Fruit fly (Drosophila melanogaster) whole organism, larva: ENCODE measurements around the gene TM9SF2.

ENCODE experiments used
- noc ChIP-seq: fragments of 200-800 bp; sonication (Bioruptor generic); optimal IDR thresholded peaks from 3 replicates; lab custom pipeline; 2019; ENCODE audit warnings: missing biosample characterization, mild to moderate bottlenecking, missing genetic modification characterization, moderate library complexity

The TM9SF2 gene

dm6 chr2L:20704511-20705266, 29.4 kb downstream of the TM9SF2 start:
- TF ChIP-seq noc (tag; lab: Kevin White, UChicago) = no peak

DNA sequence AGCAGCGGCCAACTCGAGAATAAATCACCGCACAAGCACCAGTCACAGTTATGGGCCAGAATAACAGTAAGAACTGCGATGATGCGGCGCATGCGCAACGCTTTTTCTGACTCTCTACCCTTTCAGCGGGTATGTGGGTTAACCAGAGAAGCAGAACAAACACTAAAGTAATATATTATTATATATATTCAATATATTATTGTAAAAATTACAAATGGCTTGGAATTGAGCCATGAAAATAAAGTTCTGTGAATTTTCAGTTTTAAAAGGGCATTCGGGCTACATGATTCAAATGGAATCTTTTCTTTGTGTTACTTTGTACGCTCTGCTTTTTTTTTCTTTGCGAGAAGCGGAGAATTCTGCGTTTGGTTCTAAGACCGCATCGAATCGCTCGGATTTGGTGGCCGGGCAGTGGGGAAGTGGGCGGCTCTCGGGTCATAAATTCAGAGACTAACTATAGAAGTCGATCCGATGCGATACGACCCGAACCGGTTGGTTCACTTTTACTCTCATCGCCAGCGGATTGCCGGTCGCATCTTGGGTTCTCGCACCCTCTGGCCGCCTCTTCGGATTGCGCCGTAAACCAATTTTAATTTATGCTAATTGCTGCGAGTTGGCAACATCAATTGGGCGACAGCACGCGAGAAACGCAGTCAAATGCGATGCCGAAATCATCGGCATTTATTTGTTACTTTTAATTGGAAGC, 33.4 kb downstream of the TM9SF2 start:
- TF ChIP-seq noc (tag; lab: Kevin White, UChicago) = peak; percentile 51

DNA sequence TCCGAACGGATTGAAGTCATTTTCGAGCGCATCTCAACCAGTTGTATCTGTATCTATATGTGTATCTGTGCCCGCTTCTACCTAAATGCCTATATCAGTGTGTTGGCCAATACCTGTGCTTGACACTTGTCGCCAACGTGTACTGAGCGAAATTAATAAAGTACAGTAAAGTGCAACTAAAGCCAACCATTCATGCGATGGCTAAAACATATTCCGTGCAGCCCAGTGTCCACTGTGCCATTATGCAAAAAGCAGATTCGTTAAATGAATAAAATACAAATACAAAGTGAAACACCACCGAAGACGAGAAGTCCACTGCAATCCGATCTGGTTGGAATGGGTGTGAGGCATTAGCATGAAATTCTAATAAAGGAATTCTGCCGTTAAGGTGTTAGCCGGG, 39.0 kb downstream of the TM9SF2 start:
- TF ChIP-seq noc (tag; lab: Kevin White, UChicago) = no peak

- no peak for TF ChIP-seq noc (tag; lab: Kevin White, UChicago)
These were observed 44.1 kb downstream of the TM9SF2 start for dm6 chr2L:20690055-20690454.

DNA sequence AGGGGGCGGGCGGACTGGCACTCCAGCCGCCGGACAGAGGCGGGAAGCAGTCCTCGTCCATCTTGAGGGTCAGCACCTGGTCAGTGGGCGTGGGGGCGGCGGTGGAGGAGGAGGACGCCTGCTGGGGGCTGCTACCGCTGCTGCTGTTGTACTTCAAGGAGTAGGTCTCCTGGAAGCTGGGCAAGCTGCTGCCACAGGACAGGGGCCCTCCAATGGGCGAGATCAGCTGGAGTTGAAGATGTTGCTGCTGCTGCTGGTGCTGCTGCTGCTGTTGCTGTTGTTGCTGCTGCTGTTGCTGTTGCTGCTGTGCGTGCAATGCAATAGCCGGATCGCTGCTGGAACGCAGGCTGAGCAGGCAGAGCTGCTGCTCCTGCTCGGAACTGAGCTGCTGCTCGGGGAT, 45.4 kb downstream of the TM9SF2 start:
- TF ChIP-seq noc (tag; lab: Kevin White, UChicago) = no peak

DNA sequence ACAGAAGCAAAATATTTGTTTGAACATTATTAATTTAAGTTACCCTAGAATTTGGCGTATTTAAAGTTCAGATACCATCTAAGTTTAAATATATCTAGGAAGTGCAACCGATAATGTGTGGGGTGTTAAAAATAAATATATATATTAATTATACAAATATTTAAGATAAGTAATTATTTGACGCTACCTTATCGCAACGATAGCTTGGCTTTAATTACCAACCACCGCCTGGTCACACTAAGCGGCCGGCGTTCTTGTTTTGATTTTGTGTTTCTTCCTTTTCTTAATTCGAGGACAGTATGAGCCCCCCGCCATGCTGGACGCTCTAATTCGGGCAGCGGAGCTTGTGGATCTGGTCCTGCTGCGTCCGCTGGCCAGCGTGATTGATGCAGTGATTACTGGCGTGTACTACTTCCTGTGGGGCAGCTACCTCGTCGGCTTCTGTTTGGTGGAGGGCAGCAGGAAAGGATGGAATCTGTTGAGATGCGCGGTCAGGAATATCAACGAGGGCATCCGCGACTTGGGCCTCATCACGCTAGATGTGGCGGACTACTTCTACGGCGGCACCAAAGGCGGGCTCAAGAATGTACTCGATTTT, 51.9 kb downstream of the TM9SF2 start, which contains the start of gene CG2617:
TSS of gene CG2617 (plus strand) at position 233 of the 598 bp plus-strand sequence.
- TF ChIP-seq noc (tag; lab: Kevin White, UChicago) = no peak

- peak; percentile 6 for TF ChIP-seq noc (tag; lab: Kevin White, UChicago)
These were observed 52.4 kb downstream of the TM9SF2 start, which contains the start of gene Cen for dm6 chr2L:20681648-20682098. Gene Cen (minus strand): TSS chr2L:20681846.
